Fruit fly (Drosophila melanogaster) whole organism, prepupa: Measurements from ENCODE around the gene CG32295.

Source experiments
- CG11294 ChIP-seq: fragments of 200-800 bp; sonication (Bioruptor generic); IDR thresholded peaks from 2 replicates; pipeline ENCODE4 v1.3.6; 2022; ENCODE audit warnings: missing biosample characterization, missing genetic modification characterization
- CG15336 ChIP-seq: fragments of 200-800 bp; sonication (Bioruptor generic); IDR thresholded peaks from 2 replicates; pipeline ENCODE4 v1.3.6; 2022; ENCODE audit warnings: missing biosample characterization, missing genetic modification characterization
- CG16779 ChIP-seq: fragments of 200-800 bp; sonication (Bioruptor generic); optimal IDR thresholded peaks from 3 replicates; lab custom pipeline; 2017; ENCODE audit warnings: missing biosample characterization, mild to moderate bottlenecking, missing genetic modification characterization
- CG3032 ChIP-seq: fragments of 200-800 bp; optimal IDR thresholded peaks from 2 replicates; lab custom pipeline; 2019; ENCODE audit warnings: missing biosample characterization, mild to moderate bottlenecking, missing genetic modification characterization, moderate library complexity
- Eip93F ChIP-seq: fragments of 200-800 bp; sonication (Bioruptor generic); optimal IDR thresholded peaks from 2 replicates; lab custom pipeline; 2016; ENCODE audit warnings: missing biosample characterization, mild to moderate bottlenecking, missing genetic modification characterization
- acj6 ChIP-seq: fragments of 200-800 bp; sonication (Bioruptor generic); optimal IDR thresholded peaks from 3 replicates; lab custom pipeline; 2016; ENCODE audit warnings: missing biosample characterization, missing genetic modification characterization
- dac ChIP-seq: fragments of 200-800 bp; sonication (Bioruptor generic); optimal IDR thresholded peaks from 2 replicates; lab custom pipeline; 2017; ENCODE audit warnings: missing biosample characterization, mild to moderate bottlenecking, missing genetic modification characterization
- pdm3 ChIP-seq: fragments of 200-800 bp; sonication (Bioruptor generic); optimal IDR thresholded peaks from 3 replicates; lab custom pipeline; 2016; ENCODE audit warnings: missing biosample characterization, missing genetic modification characterization
- vri ChIP-seq: fragments of 200-800 bp; sonication (Bioruptor generic); optimal IDR thresholded peaks from 3 replicates; lab custom pipeline; 2016; ENCODE audit warnings: missing biosample characterization, mild to moderate bottlenecking, missing genetic modification characterization

DNA sequence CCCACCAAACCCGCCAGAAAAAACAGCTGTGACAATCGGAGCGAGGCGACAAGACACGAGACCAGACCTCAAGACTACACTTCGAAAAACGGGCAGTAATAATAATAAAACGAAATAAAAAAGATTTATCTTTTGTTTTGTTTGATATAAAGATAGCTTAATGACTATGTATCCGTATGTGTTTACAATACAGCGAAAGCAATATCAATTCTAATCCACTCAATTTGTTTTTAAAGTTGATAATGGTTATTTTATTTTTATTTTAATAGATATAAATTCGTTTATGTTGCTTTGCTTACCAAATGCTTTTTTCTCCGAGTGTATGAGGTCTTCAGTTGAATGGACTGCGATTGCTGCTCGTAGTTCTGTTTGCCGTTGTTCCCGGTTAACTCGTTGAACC is 47.5 kb downstream of the CG32295 start:
- TF ChIP-seq CG16779 (peak; percentile 66), Eip93F (GFP tag; lab: Kevin White, UChicago) (no peak), CG15336 (GFP tag; lab: Robert Waterston, UW) (peak; percentile 56; the same call in 1 of the 2 replicates), vri (GFP tag; lab: Kevin White, UChicago) (peak; percentile 54), dac (GFP tag; lab: Kevin White, UChicago) (peak; percentile 30), acj6 (GFP tag; lab: Kevin White, UChicago) (peak; percentile 82), CG3032 (tag; lab: Kevin White, UChicago) (peak; percentile 96), CG11294 (GFP tag; lab: Robert Waterston, UW) (peak; percentile 56), pdm3 (GFP tag; lab: Kevin White, UChicago) (peak; percentile 85)
